Fruit fly (Drosophila melanogaster) whole organism, prepupa: ENCODE measurements around the gene CG3698.

Experiments used
- CG10669 ChIP-seq: fragments of 200-800 bp; sonication (Bioruptor generic); optimal IDR thresholded peaks from 3 replicates; lab custom pipeline; 2018; ENCODE audit warnings: missing biosample characterization, mild to moderate bottlenecking, missing genetic modification characterization, moderate library complexity
- CG11762 ChIP-seq: fragments of 200-800 bp; sonication (Bioruptor generic); optimal IDR thresholded peaks from 3 replicates; lab custom pipeline; 2016; ENCODE audit warnings: missing biosample characterization, missing genetic modification characterization; ENCODE audit not compliant: insufficient read depth
- CG31627 ChIP-seq: fragments of 200-800 bp; sonication (Bioruptor generic); optimal IDR thresholded peaks from 3 replicates; lab custom pipeline; 2016; ENCODE audit warnings: missing biosample characterization, missing genetic modification characterization
- CG6792 ChIP-seq: fragments of 200-800 bp; sonication (Bioruptor generic); optimal IDR thresholded peaks from 3 replicates; lab custom pipeline; 2016; ENCODE audit warnings: missing biosample characterization, missing genetic modification characterization
- Eip78C ChIP-seq: fragments of 200-800 bp; sonication (Bioruptor generic); peaks from one replicate; lab custom pipeline; 2016; ENCODE audit warnings: missing biosample characterization, missing genetic modification characterization
- Hr4 ChIP-seq: fragments of 200-800 bp; sonication (Bioruptor generic); optimal IDR thresholded peaks from 3 replicates; lab custom pipeline; 2016; ENCODE audit warnings: missing biosample characterization, missing genetic modification characterization
- Sox14 ChIP-seq: fragments of 200-800 bp; sonication (Bioruptor generic); optimal IDR thresholded peaks from 3 replicates; lab custom pipeline; 2016; ENCODE audit warnings: missing biosample characterization, missing genetic modification characterization
- cyc ChIP-seq: fragments of 200-800 bp; sonication (Bioruptor generic); optimal IDR thresholded peaks from 3 replicates; lab custom pipeline; 2016; ENCODE audit warnings: missing biosample characterization, missing genetic modification characterization

dm6 chr3L:20837831-20838301 lies 39.7 kb upstream of the CG3698 start:
- TF ChIP-seq Eip78C (GFP tag; lab: Kevin White, UChicago) (no peak), cyc (GFP tag; lab: Kevin White, UChicago) (no peak), CG10669 (GFP tag; lab: Kevin White, UChicago) (no peak), Sox14 (no peak), Hr4 (no peak), CG31627 (GFP tag; lab: Kevin White, UChicago) (no peak), CG11762 (no peak), CG6792 (GFP tag; lab: Kevin White, UChicago) (no peak)
